Worm (Caenorhabditis elegans): ENCODE data around the gene cht-6.

Gene cht-6

DNA sequence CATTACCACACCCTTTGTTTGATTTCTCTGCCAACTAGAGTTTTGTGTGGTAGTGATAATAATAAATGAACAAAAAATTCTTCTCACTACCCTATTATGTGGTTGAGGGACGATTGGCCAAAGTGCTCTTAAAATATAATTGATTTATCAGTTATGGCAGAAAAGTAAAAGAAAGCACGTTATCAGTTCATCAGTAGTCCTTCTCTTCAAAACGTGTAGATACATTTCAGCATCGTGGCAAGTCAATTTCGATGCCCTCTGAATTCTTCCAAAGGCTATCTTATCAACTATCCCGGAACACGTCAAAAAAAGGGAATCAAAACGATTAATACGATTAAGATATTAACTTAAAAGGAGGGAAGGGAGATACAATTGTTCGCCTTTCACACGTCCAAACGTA lies 1.7 kb upstream of the cht-6 start (continued):
- TF ChIP-seq hlh-30 (tag; optimal IDR thresholded peaks at IDR 0.05; ENCODE audit: insufficient read depth) (no peak), nhr-77 (tag; optimal IDR thresholded peaks at IDR 0.05) (no peak), tag-97 (GFP tag; IDR thresholded peaks at IDR 0.05) (no peak), nhr-48 (tag; optimal IDR thresholded peaks at IDR 0.05) (peak; percentile 71), D1046.2 (GFP tag; IDR thresholded peaks at IDR 0.05) (no peak), nhr-28 (tag; optimal IDR thresholded peaks at IDR 0.05) (peak; percentile 87), mep-1 (tag; optimal IDR thresholded peaks at IDR 0.05) (peak; percentile 30), dmd-6 (GFP tag; IDR thresholded peaks at IDR 0.05) (peak; percentile 90), nhr-6 (tag; optimal IDR thresholded peaks at IDR 0.05) (no peak), gei-8 (GFP tag; optimal IDR thresholded peaks at IDR 0.05) (no peak), dmd-9 (GFP tag; IDR thresholded peaks at IDR 0.05) (no peak), pqm-1 (tag; optimal IDR thresholded peaks at IDR 0.05) (peak; percentile 97), sdz-12 (GFP tag; optimal IDR thresholded peaks at IDR 0.05) (no peak), daf-8 (GFP tag; IDR thresholded peaks at IDR 0.05) (no peak), ceh-20 (GFP tag; IDR thresholded peaks at IDR 0.05) (no peak)

DNA sequence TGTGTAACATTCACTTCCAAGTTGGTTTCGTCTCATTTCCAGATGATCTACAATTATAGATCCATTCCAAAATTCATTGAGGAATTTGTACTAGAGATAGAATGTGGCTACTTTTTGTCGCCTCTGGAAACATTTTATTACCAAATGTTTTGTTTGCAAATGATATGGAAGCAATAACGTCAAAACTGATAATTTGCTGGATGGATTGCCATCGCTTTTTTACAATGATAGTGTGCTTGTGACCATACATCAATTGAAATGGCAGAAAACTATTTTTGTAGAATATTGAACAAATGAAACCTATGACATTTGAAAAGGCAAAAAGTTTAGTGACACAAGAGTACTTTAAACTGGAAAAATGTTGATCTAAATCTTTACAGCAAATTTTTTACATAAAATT lies 324 bp upstream of the cht-6 start:
- TF ChIP-seq hlh-11 (tag; optimal IDR thresholded peaks at IDR 0.05) (peak; percentile 28), daf-16 (GFP tag; optimal IDR thresholded peaks at IDR 0.05) (no peak), daf-16 (tag; optimal IDR thresholded peaks at IDR 0.05) (peak; percentile 40), pqm-1 (tag; optimal IDR thresholded peaks at IDR 0.05) (peak; percentile 69), php-3 (GFP tag; IDR thresholded peaks at IDR 0.05) (0 out of 2 replicates have a peak, but pooled peaks have one; percentile 42), nhr-111 (GFP tag; optimal IDR thresholded peaks at IDR 0.05) (no peak), F44E2.7 (GFP tag; IDR thresholded peaks at IDR 0.05) (no peak), snpc-1.2 (GFP tag; IDR thresholded peaks at IDR 0.05) (no peak), nhr-28 (tag; optimal IDR thresholded peaks at IDR 0.05) (peak; percentile 60), dve-1 (tag; optimal IDR thresholded peaks at IDR 0.05; ENCODE audit: insufficient read depth) (peak; percentile 37), dmd-6 (GFP tag; IDR thresholded peaks at IDR 0.05) (peak; percentile 60)

DNA sequence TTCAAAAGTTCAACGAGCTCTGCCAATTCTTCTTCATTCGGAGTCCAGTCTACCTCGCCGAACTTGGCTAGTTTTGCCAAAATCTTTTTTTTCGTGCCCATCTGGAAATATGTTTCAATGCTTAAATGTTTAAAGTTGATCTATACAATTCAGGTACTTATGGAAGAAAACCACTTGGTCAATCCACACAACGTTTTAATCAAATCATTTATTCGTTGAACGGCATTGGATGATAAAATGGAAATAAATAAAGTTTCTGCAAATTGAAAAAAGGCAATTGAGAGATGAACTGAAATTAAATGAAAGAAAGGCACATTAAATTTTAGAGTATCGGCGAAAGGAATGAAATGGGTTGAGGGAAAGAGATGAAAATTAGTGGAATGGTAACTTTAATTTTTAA lies 9.3 kb downstream of the cht-6 start, which contains the start of gene urb-1:
Gene urb-1 (minus strand): TSS at position 101 of the 400 bp plus-strand sequence.
- TF ChIP-seq madf-5 (GFP tag; IDR thresholded peaks at IDR 0.05) (no peak), hlh-30 (tag; optimal IDR thresholded peaks at IDR 0.05; ENCODE audit: insufficient read depth) (no peak), jun-1 (tag; optimal IDR thresholded peaks at IDR 0.05) (no peak), fos-1 (tag; optimal IDR thresholded peaks at IDR 0.05) (no peak), lsy-2 (tag; optimal IDR thresholded peaks at IDR 0.05) (no peak), daf-12 (tag; optimal IDR thresholded peaks at IDR 0.05) (no peak), Y105C5A.15 (GFP tag; IDR thresholded peaks at IDR 0.05) (no peak), unc-39 (tag; optimal IDR thresholded peaks at IDR 0.05) (no peak), nhr-77 (tag; optimal IDR thresholded peaks at IDR 0.05) (no peak), nhr-76 (tag; optimal IDR thresholded peaks at IDR 0.05) (no peak), spr-1 (tag; optimal IDR thresholded peaks at IDR 0.05) (no peak), ceh-32 (tag; optimal IDR thresholded peaks at IDR 0.05; ENCODE audit: poor library complexity) (no peak), pha-4 (GFP tag; IDR thresholded peaks at IDR 0.05) (no peak), pha-4 (tag; optimal IDR thresholded peaks at IDR 0.05) (no peak), dve-1 (tag; optimal IDR thresholded peaks at IDR 0.05; ENCODE audit: insufficient read depth) (no peak)

DNA sequence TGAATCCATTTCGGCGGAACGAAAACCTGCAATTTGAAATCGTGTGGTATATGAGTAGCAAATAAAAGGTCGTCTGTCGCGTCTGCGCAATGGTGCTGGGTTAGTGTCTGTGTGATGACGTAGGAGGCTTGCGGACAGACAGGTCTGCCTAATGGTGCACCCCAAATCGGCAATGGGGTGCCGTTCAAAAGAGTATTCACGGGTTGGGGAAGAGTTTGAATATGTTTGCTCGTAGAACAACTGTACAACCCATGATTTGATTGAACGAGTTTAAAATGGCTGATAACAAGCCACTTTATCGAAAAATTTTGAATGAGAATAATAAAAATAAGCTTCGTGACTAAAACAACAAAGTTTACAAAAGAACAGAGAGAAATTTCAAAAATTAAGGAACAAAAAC lies 11.1 kb downstream of the cht-6 start, which contains the start of gene T05H4.11:
Gene T05H4.11 (minus strand): TSS at position 335 of the 400 bp plus-strand sequence.
- TF ChIP-seq mes-2 (tag; optimal IDR thresholded peaks at IDR 0.05; ENCODE audit: poor library complexity, severe bottlenecking) (peak; percentile 27), ceh-20 (GFP tag; IDR thresholded peaks at IDR 0.05) (0 out of 2 replicates have a peak, but pooled peaks have one; percentile 16), pha-4 (GFP tag; IDR thresholded peaks at IDR 0.05) (no peak), pha-4 (tag; optimal IDR thresholded peaks at IDR 0.05) (no peak), lin-38 (GFP tag; IDR thresholded peaks at IDR 0.05) (peak; percentile 22; the same call in 1 of the 2 replicates), daf-16 (GFP tag; optimal IDR thresholded peaks at IDR 0.05) (no peak), daf-16 (tag; optimal IDR thresholded peaks at IDR 0.05) (peak; percentile 70), hlh-11 (tag; optimal IDR thresholded peaks at IDR 0.05) (peak; percentile 18), ctbp-1 (GFP tag; IDR thresholded peaks at IDR 0.05) (no peak), hlh-30 (tag; optimal IDR thresholded peaks at IDR 0.05; ENCODE audit: insufficient read depth) (peak; percentile 2), zfp-3 (GFP tag; conservative IDR thresholded peaks at IDR 0.05) (peak; percentile 70; the same call in 1 of the 2 replicates), ZK337.2 (GFP tag; IDR thresholded peaks at IDR 0.05) (no peak), arid-1 (GFP tag; conservative IDR thresholded peaks at IDR 0.05) (no peak), tra-1 (GFP tag; IDR thresholded peaks at IDR 0.05) (no peak), ama-1 (optimal IDR thresholded peaks at IDR 0.05) (peak; percentile 84), aha-1 (tag) (peak; percentile 20), vab-7 (GFP tag; IDR thresholded peaks at IDR 0.05) (no peak), dmd-6 (GFP tag; IDR thresholded peaks at IDR 0.05) (0 out of 2 replicates have a peak, but pooled peaks have one; percentile 6), ZK546.5 (tag; optimal IDR thresholded peaks at IDR 0.05) (no peak), nhr-28 (tag; optimal IDR thresholded peaks at IDR 0.05) (peak; percentile 14)
